Worm (Caenorhabditis elegans): ENCODE data around the gene txt-2.

The txt-2 gene

DNA sequence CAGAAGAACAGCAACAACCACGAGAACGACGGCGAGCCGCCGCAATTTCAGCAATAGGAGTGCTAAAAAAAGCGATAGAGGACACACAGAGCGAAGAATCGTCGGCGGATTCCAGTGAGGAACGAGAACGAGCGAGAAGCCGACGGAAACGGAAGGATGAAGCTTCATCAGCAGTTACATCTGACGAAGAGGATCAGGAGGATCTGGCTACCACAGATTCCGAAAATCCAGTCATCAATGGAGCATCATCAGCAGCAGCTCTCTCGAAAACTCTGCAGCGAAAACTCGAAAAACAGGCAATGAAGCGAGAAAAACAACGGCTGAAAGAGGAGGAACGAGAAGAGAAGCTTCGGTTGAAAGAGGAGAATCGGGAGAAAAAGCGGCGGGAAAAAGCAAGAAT is 50.9 kb downstream of the txt-2 start:
- TF ChIP-seq him-1 (tag; optimal IDR thresholded peaks at IDR 0.05) = no peak
- TF ChIP-seq W03F9.2 (tag; optimal IDR thresholded peaks at IDR 0.05) = no peak
- TF ChIP-seq dao-5 (tag; optimal IDR thresholded peaks at IDR 0.05) = no peak

Measured in whole organism, L4/young adult.